Worm (Caenorhabditis elegans): ENCODE data around the gene M02E1.4.

ce11 chrX:300250-300649, 12.8 kb upstream of the M02E1.4 start:
- TF ChIP-seq pqm-1 (tag; optimal IDR thresholded peaks at IDR 0.05) (no peak), ceh-18 (tag; optimal IDR thresholded peaks at IDR 0.05) (no peak), fkh-10 (GFP tag; optimal IDR thresholded peaks at IDR 0.05) (no peak), fkh-6 (tag; optimal IDR thresholded peaks at IDR 0.05) (no peak), ceh-9 (tag; optimal IDR thresholded peaks at IDR 0.05) (no peak), sdc-2 (tag; optimal IDR thresholded peaks at IDR 0.05) (no peak), tbx-7 (tag; optimal IDR thresholded peaks at IDR 0.05) (no peak), elt-2 (tag; optimal IDR thresholded peaks at IDR 0.05) (no peak), dve-1 (tag; optimal IDR thresholded peaks at IDR 0.05) (no peak), F13H6.1 (tag; optimal IDR thresholded peaks at IDR 0.05) (no peak), npax-4 (tag; optimal IDR thresholded peaks at IDR 0.05) (no peak), hlh-30 (tag; optimal IDR thresholded peaks at IDR 0.05; ENCODE audit: insufficient read depth) (no peak), ref-2 (tag; optimal IDR thresholded peaks at IDR 0.05) (no peak)
